Fruit fly (Drosophila melanogaster) whole organism, larva: ENCODE results near the gene Pfdn2.

Experiments
- noc ChIP-seq: fragments of 200-800 bp; sonication (Bioruptor generic); optimal IDR thresholded peaks from 3 replicates; lab custom pipeline; 2019; ENCODE audit warnings: missing biosample characterization, mild to moderate bottlenecking, missing genetic modification characterization, moderate library complexity

Pfdn2 gene

DNA sequence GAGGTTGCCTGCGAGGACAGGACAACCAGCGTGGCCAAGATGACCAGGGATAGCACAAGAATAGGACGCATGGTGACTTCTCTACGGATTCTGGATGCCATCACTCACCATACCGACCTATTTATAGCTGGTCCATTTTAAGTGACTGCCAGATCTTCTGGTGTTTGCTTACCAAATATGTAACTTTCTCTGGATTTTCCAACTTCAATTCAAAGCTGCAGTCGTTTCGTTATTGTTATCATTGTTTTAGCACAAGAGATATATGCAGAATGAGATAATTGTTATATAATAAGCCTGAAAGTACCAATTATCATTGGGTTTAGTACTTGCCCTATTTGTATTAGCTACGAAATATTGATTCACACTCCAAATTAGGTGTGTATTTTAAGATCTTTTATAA lies 29.6 kb upstream of the Pfdn2 start, which contains the start of gene CG32071:
TSS of gene CG32071 (minus strand) at position 101 of the 400 bp plus-strand sequence.
- no peak for TF ChIP-seq noc (tag; lab: Kevin White, UChicago)

DNA sequence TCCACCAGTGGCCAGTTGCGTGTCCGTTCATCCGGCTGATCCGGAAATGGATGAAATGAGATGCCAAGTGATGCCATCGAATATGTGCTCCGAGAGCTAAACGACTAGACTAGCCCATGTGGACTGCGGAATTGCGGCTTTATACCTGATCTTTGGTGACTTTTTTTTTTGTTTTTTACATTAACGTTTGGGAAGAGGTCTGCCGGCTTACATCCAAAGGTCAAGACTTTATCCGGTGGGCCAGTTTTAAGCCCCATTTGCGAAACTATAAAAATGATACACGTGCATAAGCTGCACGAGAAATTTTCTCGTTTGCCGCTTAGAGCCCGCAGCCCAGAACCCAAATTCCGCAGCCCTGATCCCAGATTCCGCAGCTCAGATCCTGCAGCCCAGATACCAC lies 28.7 kb upstream of the Pfdn2 start, which contains the start of gene Elo68alpha:
TSS of gene Elo68alpha (minus strand) at position 101 of the 400 bp plus-strand sequence.
- no peak for TF ChIP-seq noc (tag; lab: Kevin White, UChicago)

DNA sequence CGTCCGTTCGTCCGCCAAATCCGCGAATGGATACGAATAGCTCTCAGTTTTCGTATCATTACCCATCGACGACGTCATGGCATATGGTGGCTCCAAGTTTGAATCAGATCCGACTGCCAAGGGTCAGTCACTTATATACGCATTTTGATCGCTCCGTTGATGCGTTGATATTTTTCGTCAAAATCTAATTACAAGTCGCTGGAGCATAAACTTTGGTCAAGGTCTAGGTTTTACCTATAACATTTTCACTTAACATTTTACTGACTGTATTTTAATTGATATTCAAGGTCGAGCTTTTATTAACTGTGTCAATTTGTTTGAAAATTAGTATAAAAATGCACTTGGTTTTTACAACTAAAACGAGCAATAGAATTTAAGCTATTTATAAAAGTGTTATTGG lies 27.4 kb upstream of the Pfdn2 start, which contains the start of gene Elo68beta:
TSS of gene Elo68beta (minus strand) at position 101 of the 400 bp plus-strand sequence.
- no peak for TF ChIP-seq noc (tag; lab: Kevin White, UChicago)

DNA sequence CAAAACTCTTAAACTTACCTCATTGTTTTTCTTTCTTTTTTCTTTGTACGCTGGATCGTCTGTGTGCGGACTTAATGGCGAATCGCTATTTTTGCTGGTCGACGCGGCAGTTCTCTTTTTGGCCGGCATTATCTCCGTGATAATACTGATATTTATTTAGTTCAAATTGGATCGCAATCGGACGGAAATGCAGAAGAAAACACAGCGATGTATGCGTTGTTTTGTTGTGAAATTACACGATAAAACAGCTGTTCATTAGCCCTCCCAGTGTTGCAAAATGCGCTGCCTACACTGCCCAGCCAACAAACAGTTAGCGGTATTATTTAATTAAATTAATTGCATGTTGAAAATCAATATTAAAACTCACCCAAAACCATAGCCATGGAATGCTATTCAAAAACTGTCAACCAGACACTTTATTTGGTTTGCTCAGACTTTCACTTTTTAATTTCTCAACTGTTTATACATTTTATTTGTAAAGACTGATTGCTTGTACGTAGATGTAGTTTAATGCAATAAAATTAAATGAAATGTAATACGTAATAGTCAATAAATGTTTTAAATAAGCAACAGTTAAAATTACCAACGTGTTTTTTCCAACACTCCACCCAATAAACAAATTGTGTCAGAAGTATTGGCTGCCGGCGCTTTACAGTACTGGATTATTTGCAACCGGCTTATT lies 23.9 kb upstream of the Pfdn2 start, which contains the start of the genes Irbp18 and APP-BP1:
TSS of gene Irbp18 (minus strand) at position 205 of the 682 bp plus-strand sequence.
TSS of gene APP-BP1 (plus strand) at position 431 of the 682 bp plus-strand sequence.
- TF ChIP-seq noc (tag; lab: Kevin White, UChicago) = peak; percentile 94

DNA sequence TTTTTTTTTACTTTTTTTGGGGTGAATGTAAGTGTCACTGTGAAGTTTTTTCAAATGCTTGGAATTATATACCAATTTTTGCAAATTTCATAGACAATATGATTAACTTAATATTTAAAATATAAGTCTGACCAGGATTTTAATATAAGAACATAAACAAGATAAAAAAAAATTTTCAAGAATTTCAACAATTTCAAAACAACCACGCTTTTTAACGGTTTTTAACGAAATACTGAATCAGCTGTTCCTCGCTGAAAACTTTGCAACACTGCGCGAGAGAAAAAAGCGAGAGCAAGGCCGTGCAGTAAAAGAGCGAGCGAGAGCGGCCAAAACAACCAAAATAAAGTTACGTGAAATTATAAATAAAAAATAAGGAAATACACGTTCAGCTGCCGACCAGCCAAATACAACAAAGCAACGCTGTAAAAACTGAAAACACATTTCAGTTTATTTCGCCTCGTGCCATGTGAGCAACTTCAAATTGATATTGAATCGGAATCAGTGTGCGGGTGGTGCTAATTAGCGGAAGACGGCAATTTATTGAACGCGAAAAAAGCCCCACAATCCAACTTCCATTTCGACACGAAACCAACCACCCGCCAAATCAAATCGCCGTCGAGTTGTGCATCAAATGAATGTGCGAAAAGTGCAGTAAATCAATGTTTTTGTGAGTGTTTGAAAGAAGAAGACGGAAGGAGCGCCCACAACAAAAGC lies 22.2 kb upstream of the Pfdn2 start, which contains the start of the genes CG46439, Iyd and CG33947:
TSS of gene CG46439 (minus strand) at position 51 of the 714 bp plus-strand sequence.
TSS of gene Iyd (minus strand) at position 51 of the 714 bp plus-strand sequence.
TSS of gene CG33947 (plus strand) at position 302 of the 714 bp plus-strand sequence.
- TF ChIP-seq noc (tag; lab: Kevin White, UChicago) = no peak

DNA sequence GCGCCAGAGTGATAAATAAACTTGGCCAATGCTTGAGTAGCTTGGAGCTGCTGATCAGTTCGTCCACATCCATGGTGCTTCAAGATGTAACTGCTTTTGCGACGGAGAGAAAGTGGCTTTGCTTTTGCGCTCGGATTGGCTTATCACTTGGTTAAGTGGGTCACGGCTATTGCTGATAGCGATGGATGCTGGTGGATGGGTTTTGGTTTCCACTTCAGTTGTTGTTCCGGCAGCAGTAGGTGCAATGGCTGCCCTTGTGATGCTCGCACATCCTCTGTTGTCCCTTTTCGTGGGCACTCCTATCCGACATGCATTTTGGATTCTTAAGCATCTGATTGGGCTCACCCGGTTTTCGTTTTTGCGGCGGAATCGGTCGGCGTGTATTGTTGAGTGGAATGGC lies 20.1 kb upstream of the Pfdn2 start:
- TF ChIP-seq noc (tag; lab: Kevin White, UChicago) = no peak

DNA sequence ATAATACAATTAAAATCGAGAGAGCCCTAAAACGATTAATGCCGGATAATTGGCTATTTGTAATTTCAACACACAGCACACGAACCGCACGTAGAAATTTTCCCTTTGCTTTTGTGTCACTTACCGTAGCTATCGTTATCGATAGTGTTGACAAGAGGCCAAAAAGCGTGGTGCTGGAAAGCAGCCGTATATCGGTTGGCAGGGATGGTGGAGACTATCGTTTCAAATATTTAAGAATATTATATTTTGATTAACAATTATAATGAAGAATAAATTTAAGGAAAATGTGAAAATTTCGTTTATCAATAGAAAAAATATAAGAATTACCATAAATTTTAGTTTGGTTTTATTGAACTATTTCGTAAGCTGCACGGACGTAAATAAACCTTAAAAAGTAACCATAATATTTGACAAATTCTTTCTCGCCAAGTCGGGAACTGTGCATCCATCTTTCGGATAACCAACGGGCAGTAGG lies 18.9 kb upstream of the Pfdn2 start, which contains the start of gene JIL-1:
TSS of gene JIL-1 (minus strand) at position 148 of the 475 bp plus-strand sequence.
- TF ChIP-seq noc (tag; lab: Kevin White, UChicago) = peak; percentile 18

DNA sequence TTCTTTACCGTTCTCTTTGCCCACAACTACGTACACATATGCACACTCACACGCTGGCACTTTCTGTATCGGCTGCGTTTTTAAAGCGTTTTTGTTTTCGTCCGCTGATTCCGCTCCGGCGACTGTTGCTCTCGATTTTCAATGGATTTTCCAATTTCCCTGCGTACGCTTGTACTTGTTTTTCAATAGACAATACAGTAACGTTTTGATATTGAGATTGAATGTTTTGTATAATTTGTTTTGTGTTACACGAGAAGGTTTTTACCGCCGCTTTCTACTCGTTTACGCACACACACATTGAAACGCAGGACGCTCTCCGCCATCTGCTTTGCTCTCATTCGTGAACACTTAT lies 18.4 kb upstream of the Pfdn2 start:
- TF ChIP-seq noc (tag; lab: Kevin White, UChicago) = no peak

DNA sequence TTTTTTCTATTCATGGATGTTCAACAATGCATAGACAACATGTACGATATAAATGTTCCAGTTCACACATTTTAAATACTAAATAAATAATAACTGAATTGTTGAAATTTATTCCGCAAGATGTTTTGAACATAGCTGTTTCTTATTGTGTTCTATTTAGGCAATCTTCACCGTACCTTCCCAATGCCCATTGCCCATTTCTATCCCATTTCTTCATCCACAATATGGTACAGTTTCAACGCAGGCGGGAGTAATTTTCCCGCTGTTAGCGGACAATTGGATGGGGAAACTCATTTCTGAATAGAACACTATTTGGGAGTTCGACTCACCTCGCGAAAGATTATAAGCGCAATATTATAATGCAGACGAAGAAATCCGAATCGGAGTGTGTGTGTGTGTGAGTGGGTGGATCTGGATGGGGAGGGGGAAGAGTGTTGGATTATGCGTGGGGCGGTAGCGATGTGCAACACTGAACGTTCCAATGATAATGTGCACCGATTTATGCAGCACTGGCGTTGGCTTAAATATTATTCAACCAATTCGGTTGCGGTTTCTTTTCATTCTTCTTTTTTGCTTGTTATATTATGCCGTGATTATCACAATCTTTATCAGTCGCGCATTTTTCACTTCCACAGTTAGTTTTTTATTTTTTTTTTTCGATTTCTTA lies 17.9 kb upstream of the Pfdn2 start:
- peak; percentile 1 for TF ChIP-seq noc (tag; lab: Kevin White, UChicago)

DNA sequence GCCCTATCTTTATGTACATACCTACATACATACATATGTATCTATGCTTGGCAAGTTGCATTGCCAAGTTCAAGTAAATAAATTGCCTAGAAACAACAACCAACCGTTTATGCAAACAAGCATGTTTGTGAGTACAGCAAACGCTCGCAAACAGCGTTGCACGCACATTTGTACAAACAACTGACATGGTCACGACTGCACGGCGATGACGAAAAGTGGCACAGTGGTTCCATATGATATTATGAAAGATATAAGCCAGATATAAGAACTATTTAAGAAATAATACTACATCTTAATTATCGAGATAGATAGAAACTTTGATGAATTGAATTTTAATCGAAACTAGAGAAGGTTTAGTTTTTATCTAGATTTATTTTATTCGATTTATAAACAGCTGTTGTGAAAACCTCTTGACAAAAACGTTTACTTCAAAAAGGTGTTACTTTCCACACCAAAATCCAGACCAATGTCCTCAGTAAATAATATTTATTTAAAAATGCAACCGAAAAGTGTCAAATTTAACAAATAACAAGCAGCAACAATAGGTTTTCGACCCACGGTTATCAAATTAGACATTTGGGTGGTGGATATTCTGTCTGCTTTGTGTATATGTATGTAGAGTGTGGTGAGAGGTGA lies 15.7 kb upstream of the Pfdn2 start:
- TF ChIP-seq noc (tag; lab: Kevin White, UChicago) = peak; percentile 81

DNA sequence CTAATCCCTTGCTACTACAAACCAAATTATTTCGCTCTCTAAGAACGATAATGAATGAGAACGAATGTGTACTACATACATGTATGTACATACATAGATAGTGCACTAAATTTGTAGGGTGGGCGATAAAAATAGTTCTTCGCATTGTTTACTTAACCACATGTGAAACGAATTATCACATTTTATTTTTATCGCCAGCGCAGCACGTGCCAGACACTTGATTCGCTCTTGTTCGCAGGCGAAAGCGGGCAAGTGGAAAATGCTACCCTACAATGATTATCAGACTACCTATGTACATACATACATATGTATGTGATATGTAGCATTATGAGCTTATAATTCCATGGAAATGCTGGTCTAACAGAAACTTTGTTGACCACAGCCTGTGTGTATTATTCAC lies 11.6 kb upstream of the Pfdn2 start:
- TF ChIP-seq noc (tag; lab: Kevin White, UChicago) = no peak

DNA sequence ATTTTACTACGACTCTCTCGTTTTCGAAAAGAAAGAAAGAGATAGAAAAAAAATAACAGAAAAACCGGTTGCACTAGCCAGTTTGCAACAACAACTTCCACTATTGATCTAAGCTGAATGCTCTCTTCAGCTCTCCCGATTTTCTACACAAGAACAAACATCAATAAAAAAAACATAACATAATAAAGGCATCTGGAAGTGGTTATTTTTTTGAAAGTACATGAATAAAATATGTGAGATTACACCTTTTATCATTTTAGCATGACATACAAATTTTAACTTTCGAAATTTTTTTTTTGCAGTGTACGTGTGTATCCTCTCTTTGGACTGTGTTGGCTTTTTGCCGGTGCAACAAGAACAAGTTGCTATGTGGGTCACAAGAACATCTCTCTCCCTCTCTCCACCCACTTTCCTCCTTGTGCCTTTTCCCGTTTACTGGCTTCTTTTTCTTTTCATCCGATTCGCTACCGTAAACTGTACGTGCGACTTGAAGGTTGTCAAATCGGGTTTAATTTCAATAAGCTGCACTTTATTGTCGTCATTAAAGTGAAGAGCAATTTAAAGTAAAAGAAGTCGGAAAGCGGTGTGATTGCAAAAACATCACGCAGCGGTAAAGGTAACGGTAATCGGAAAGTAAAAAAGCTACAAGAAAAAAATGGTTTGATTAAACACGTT lies 10.5 kb upstream of the Pfdn2 start:
- peak; percentile 93 for TF ChIP-seq noc (tag; lab: Kevin White, UChicago)

DNA sequence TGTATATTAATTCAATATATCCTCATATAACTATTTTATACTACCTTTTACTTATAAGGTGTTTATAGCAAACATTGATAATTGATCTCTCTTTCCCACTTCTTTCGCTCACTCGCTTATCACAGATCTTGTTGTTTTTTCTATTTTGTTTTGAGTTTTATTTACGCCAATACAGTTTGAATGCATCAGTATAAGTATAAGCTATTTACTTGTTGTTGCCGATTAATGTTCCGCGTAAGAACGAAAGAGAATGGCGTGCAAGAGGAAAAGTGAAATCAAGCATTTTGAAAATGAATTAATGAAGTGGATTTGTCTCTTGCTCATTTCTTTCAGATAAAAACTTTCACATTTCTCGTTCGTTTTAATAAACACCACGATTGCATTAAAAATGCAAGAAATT lies 9.4 kb upstream of the Pfdn2 start:
- no peak for TF ChIP-seq noc (tag; lab: Kevin White, UChicago)

DNA sequence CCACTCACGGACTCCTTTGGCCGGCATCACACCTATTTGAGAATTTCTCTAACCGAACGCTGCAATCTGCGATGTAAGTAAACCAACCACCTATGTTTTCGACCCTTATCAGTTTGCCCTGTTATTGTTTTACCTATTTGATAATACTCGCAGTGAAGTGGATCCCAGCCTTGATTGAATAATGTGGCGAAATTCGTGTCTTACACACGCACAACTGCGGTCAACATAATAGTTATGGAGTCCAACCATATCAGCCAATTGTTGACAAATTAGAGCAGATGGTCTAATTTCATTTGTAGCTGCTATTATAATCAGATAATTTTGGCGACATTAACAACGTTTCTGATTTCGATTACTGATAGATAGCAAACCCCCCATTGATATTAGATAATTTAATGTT lies 3.1 kb downstream of the Pfdn2 start:
- TF ChIP-seq noc (tag; lab: Kevin White, UChicago) = no peak
